Worm (Caenorhabditis elegans): ENCODE measurements around the gene aptf-1.

Gene aptf-1

DNA sequence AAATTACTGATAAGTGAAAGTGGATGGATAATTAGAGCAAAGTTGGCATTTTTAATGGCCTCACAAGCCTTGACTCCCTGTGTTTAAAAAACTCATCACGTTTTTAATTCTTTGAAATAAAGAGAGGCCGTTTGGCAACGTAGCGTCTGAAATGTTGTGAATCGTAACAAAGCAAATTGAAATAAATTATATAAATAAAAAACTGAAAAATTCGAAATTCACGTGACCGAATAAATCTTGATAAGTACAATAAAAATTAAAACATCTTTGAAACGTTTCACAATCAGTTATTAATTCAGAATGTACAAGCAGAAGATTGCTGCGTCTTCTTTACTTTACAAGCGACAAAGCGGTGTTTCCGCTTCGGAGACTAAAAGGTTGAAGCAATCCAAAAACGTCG is 32.0 kb upstream of the aptf-1 start, which contains the start of gene K03H9.3:
K03H9.3 (plus strand) TSS at position 301 of the 400 bp plus-strand sequence.
- no peak for TF ChIP-seq hlh-13 (GFP tag; optimal IDR thresholded peaks at IDR 0.05)
- no peak for TF ChIP-seq F13H6.1 (tag; optimal IDR thresholded peaks at IDR 0.05)
- no peak for TF ChIP-seq pha-2 (tag; optimal IDR thresholded peaks at IDR 0.05)
- no peak for TF ChIP-seq lim-6 (tag; optimal IDR thresholded peaks at IDR 0.05)
- no peak for TF ChIP-seq ahr-1 (tag; optimal IDR thresholded peaks at IDR 0.05)
- TF ChIP-seq dmd-4 (tag; optimal IDR thresholded peaks at IDR 0.05; ENCODE audit: borderline replicate concordance): no peak
- TF ChIP-seq Y22D7AL.16 (tag; optimal IDR thresholded peaks at IDR 0.05): no peak
- TF ChIP-seq gmeb-2 (tag; optimal IDR thresholded peaks at IDR 0.05): no peak
- no peak for TF ChIP-seq nhr-232 (tag; optimal IDR thresholded peaks at IDR 0.05)
- no peak for TF ChIP-seq fax-1 (tag; optimal IDR thresholded peaks at IDR 0.05)
- TF ChIP-seq pros-1 (tag; optimal IDR thresholded peaks at IDR 0.05): no peak
- no peak for TF ChIP-seq sdc-2 (tag; optimal IDR thresholded peaks at IDR 0.05)
- no peak for TF ChIP-seq ceh-18 (tag; optimal IDR thresholded peaks at IDR 0.05)

DNA sequence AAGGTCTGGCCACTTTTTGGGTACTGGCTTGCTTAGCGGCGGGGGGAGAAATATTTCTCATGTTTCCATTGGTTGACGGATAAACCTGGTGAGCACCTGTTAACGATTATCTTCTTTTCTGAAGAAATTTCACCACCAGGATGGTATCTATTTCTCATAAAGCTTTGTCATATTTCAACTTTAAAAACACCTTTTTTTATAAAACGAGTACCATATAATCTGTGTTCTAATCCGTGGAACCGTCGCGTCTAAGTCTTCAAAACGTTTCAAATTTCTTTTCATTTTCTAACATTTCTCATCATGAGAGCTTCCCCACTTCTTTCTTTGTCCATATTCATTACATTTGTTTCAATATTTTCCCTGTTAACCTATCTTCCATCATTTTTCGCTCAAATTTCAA is 28.8 kb upstream of the aptf-1 start, which contains the start of gene col-75:
col-75 (plus strand) TSS at position 301 of the 400 bp plus-strand sequence.
- TF ChIP-seq ceh-24 (tag; optimal IDR thresholded peaks at IDR 0.05) (no peak), ceh-19 (GFP tag; optimal IDR thresholded peaks at IDR 0.05) (no peak), K09A11.1 (tag; optimal IDR thresholded peaks at IDR 0.05; ENCODE audit: insufficient read depth) (no peak)

DNA sequence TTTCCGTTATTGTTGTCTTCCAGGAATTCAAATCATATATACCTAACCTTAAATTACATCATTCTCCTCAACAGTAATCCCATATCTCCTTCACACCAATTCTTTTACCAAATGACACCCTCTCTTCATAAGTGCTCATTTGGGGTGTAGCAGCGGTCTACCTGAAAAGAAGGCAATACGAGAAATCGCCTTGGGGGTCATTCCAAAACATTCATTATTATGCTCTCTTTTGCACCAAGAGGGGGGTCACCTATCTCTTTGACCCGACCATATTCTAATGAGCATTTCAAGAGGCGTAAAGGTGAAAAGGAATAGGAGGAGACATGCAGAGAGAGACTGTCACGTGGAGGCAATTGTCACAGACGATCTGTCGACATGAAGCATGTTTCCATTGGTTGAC is 17.9 kb upstream of the aptf-1 start:
- no peak for TF ChIP-seq ceh-45 (GFP tag; IDR thresholded peaks at IDR 0.05)
- peak; percentile 25 for TF ChIP-seq hlh-30 (tag; optimal IDR thresholded peaks at IDR 0.05; ENCODE audit: insufficient read depth)

DNA sequence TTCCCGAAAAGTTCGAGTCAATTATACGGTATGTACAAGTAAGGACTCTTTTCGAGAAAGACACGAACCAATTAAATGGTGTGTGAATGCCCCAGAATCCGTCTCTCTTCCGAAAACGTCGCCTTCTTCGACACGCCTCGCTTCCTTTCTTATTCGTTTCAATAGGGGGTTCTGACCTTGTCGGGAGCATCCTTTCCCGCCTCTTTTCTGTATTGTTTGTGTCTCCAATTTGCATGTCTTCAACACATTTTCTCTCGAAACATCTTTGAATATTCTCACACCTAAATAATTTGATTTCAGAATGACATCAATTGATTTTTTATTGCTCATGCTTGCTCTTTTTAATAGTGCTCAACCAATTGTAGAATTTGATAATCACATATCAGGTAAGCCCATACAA is 13.6 kb upstream of the aptf-1 start, which contains the start of gene cutl-16:
cutl-16 (plus strand) TSS at position 301 of the 400 bp plus-strand sequence.
- TF ChIP-seq fax-1 (tag; optimal IDR thresholded peaks at IDR 0.05) (no peak), ref-2 (tag; optimal IDR thresholded peaks at IDR 0.05) (peak; percentile 24)

DNA sequence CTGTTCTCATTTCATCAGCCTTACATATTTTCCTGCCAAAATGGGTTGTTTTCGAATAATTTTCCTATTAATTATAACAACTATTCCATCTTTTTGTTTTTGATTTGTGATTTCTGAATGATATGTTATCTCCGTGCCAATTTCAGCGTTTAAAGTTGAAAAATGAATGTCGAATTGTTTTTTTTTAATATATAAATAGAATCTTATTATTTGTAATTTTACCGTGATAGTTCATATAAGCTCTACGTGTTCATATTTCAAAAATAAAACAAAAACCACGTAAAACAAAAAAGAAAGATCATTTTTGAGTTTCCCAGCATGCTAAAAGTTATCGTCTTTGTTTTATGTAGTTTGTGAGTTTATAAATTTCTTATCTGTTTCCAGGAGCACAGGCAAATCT is 11.1 kb upstream of the aptf-1 start, which contains the start of gene K06A1.2:
K06A1.2 (plus strand) TSS at position 301 of the 400 bp plus-strand sequence.
- TF ChIP-seq ceh-30 (tag; optimal IDR thresholded peaks at IDR 0.05) (no peak), ceh-6 (GFP tag; optimal IDR thresholded peaks at IDR 0.05) (no peak), sox-4 (tag; optimal IDR thresholded peaks at IDR 0.05) (no peak), elt-4 (tag; optimal IDR thresholded peaks at IDR 0.05) (no peak), F13H6.1 (tag; optimal IDR thresholded peaks at IDR 0.05) (no peak), tbx-2 (tag; optimal IDR thresholded peaks at IDR 0.05) (no peak), ceh-45 (GFP tag; IDR thresholded peaks at IDR 0.05) (no peak), nfya-1 (tag; optimal IDR thresholded peaks at IDR 0.05) (no peak), syd-9 (tag; optimal IDR thresholded peaks at IDR 0.05) (no peak)

DNA sequence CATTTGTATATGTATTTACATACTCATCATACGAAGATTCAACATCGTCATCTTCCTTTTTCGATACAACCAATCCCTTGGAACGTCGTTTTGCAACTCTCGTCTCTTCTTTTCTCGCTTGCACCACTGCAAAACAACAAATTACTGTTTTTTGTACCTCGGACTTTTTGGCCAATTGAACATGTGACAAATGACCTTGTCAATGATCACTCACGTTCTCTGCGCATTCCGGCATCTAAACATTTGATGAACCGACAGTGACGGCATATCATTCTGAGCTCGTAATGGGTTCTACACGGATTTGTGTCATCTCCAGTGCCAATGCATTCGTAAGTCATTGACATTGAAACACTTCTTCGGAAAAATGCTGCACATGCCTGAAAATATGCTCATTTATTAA is 6.6 kb upstream of the aptf-1 start:
- TF ChIP-seq ttx-3 (tag; optimal IDR thresholded peaks at IDR 0.05): no peak
- TF ChIP-seq dve-1 (tag; optimal IDR thresholded peaks at IDR 0.05): no peak
- TF ChIP-seq pax-1 (tag; optimal IDR thresholded peaks at IDR 0.05): no peak
- no peak for TF ChIP-seq sdc-2 (tag; optimal IDR thresholded peaks at IDR 0.05)
- TF ChIP-seq ceh-19 (GFP tag; optimal IDR thresholded peaks at IDR 0.05): no peak
- no peak for TF ChIP-seq elt-2 (tag; optimal IDR thresholded peaks at IDR 0.05)
- TF ChIP-seq hlh-30 (tag; optimal IDR thresholded peaks at IDR 0.05; ENCODE audit: insufficient read depth): no peak
- TF ChIP-seq ceh-9 (tag; optimal IDR thresholded peaks at IDR 0.05): no peak
- TF ChIP-seq gmeb-2 (tag; optimal IDR thresholded peaks at IDR 0.05): no peak
- TF ChIP-seq fax-1 (tag; optimal IDR thresholded peaks at IDR 0.05): no peak
- no peak for TF ChIP-seq syd-9 (tag; optimal IDR thresholded peaks at IDR 0.05)
- TF ChIP-seq pha-2 (tag; optimal IDR thresholded peaks at IDR 0.05): no peak
- no peak for TF ChIP-seq ceh-18 (tag; optimal IDR thresholded peaks at IDR 0.05)
- no peak for TF ChIP-seq hlh-15 (tag; optimal IDR thresholded peaks at IDR 0.05)
- TF ChIP-seq ceh-2 (tag; optimal IDR thresholded peaks at IDR 0.05): no peak
- TF ChIP-seq ref-2 (tag; optimal IDR thresholded peaks at IDR 0.05): no peak
- no peak for TF ChIP-seq sox-4 (tag; optimal IDR thresholded peaks at IDR 0.05)
- no peak for TF ChIP-seq fkh-6 (tag; optimal IDR thresholded peaks at IDR 0.05)

All from whole organism, late embryonic.